Fruit fly (Drosophila melanogaster) whole organism, larva: ENCODE data around the gene CG42671.

Experiments used
- noc ChIP-seq: fragments of 200-800 bp; sonication (Bioruptor generic); optimal IDR thresholded peaks from 3 replicates; lab custom pipeline; 2019; ENCODE audit warnings: missing biosample characterization, mild to moderate bottlenecking, missing genetic modification characterization, moderate library complexity

The CG42671 gene

DNA sequence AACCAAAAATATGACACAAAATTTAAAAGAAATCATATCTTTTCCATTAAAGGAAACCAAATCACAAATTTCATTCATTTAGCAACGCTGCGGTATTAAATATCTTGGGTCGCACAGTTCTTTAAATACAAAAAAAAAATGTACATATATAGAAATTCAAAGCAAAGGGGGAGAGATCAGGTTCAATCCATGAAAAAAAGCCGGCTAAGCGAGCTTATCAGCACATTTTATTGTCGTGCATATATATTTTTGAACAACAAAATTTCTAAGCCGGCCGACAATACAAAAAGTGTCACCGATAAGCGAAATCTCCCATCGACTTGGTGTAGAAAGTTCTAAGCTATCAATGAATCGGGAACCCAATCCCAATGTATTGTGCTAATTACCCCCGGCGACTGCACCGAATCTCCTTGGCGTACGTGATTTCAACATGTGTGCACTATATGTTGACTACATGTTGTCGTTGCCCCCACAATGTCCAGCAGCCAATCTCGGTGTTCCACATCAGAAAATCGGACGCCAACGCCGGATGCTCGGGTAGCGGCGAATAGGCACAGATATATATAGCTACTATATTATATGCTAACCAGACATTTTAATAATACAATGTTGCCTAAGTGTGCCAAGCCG is 10.4 kb upstream of the CG42671 start:
- peak; percentile 24 for TF ChIP-seq noc (tag; lab: Kevin White, UChicago)

DNA sequence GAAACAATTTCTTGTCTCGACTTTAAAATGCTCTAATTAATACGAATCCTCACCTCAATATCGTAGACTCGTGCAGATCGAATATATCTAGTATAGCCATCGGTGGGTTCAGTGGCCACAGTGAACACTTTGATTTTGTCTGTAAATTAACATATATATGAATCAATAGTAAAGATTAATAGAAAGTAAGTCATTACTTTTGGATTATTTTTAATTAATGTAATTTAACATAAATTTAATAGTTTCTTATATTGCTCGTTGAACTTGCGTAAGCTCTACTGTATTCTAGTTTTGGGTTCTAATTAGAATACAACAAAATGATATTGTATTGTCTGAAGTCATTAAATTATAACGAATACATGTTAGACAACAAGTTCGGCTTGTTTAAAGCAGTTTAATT is 9.5 kb upstream of the CG42671 start:
- TF ChIP-seq noc (tag; lab: Kevin White, UChicago) = peak; percentile 58

DNA sequence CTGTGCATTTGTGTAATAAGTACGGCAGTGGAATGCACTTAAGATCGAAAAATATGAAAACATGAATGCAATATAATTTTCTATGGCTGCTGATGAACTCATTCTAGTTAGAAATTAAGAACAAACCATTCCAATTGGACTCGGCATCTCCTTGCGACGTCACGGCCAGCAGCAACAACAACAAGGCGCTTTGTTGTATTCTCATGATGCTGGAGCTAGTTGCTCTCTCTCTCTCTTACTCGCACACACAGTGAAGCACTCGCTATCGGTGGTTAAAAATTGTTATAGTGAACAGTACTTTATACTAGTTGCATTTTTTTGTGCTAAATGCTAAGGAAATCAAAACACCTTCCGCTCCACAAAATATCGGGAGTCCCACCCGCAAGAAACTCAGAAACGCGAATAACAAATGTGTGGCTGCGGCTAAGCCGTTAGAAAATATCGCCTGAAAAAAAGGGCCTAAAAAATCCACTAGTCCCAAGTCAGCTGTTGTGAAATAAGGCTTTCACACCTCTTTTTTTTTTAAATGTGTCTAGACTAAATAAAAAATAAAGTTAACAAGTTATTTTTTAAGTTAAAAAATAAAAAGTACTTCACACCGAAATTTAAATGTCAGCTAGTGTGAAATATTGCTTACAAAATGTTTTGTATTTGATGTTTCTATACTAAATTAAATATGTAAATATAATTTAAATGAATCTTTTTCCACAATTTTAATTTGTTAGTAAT is 8.5 kb upstream of the CG42671 start, which contains the start of gene Plod:
Plod (minus strand) TSS at position 409 of the 729 bp plus-strand sequence.
- peak; percentile 36 for TF ChIP-seq noc (tag; lab: Kevin White, UChicago)

DNA sequence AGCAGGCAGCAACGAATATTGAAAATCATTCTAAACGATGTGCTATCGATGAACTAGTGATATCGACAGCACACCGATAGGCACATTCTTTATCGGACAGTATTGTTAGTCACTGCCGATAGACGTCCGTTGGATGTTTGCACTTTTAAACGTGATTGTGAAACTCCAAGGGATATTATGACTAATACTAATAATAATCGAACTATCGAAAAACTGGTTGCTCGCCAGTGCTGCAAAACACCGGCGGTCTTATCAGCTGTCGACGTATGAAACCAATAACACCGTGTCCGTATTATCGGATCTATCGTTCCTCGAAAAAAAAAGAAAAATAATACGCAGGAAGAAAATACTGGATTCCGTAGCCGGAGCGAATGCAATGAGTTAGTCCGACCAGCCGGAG is 3.8 kb upstream of the CG42671 start, which contains the start of the genes Ube3a and CG7600:
Ube3a (minus strand) TSS at position 67 of the 400 bp plus-strand sequence.
CG7600 (plus strand) TSS at position 270 of the 400 bp plus-strand sequence.
- TF ChIP-seq noc (tag; lab: Kevin White, UChicago) = peak; percentile 53

DNA sequence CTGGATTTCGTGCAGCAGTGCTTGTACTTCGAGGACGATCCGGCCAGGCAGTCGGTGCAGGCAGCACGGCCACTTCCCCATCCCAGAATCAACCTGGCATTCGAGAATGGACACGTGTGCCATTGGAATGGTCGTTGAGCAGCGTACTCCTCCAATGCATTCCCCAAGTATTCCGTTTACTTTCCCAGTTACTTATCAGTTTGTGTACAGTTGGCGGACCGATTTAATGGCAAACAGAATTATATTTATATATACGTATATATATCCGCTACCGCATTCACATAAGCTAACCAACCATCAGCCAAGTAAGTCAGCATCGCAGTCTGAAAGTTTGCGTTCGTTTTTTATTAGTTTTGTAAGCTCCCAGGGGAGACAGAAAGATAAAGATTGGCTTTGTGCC is 662 bp upstream of the CG42671 start:
- no peak for TF ChIP-seq noc (tag; lab: Kevin White, UChicago)

DNA sequence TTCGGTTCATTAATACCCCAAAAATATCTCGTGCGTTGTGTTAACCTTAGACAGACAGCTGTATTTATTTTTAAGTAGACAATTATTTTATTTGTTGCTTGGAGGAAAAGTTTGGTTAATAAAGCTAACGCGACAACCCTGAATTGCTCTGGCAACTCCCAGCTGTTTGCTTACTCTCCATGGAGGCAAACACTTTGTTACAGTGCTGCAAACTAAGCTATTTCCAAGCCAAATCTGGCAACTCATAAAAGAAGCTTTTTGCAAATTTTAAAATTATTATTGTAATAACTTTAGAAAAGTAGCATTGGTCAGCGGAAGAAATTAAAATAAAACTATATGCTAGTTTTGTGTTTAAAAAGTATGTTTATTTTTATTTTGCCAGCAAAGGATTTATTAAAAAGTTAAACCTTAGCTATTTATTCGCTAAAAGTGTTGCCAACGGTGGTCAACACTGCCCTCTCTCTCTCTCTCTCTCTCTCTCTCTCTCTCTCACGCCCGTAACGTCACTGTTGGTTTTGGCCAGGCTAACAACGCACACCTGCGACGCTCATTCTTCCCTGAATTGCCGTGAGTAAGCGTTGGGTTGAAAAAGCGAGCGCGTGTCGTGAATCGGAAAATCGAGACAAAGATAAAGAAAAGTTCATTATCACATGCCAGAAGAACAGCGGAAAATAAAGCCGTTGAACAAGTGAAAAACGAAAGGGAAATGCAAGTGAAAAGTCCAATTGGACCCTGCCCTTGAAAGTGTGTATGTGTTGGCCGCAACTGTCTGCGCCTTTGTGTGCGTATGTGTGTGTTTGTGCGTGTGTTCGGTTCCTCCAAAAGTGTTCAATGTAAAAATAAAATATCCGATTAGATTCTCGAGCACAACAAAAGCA is 1.2 kb downstream of the CG42671 start:
- peak; percentile 81 for TF ChIP-seq noc (tag; lab: Kevin White, UChicago)

DNA sequence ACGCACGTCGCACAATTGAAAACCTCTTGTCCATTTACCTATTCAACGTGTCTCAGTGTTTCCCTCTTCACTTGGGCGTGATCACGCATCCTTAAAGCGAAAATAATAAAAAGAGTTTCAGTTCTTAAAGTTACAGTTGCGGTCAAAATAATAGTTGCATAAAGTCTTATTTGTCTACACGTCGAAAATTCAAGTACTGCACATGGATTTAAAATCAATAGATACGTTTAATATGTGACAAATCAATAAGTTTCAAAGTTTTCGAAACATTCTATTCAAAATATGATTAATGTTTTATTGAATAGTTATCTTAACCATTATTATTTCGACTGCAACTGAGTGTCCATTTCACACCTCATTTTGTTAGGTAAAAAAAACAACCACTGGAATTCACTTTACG is 1.9 kb downstream of the CG42671 start:
- TF ChIP-seq noc (tag; lab: Kevin White, UChicago) = no peak

DNA sequence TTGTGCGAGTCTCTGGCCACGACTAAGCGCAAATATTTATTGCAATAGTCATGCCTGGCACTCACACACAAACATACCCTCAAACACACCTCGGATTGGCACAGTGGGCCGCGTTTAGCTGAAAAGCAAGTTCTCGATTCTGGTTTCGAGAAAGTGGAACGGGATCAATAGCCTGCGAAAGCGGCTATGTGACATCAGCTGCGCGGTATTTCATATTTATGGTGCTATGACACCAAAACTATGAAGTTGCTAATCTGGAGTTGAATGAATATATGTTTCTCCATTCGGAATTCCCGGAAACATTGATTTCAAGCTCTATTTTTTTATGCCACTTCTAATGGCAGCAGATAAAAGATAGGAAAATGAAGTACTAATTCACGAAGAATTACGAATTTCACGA is 3.6 kb downstream of the CG42671 start:
- peak; percentile 7 for TF ChIP-seq noc (tag; lab: Kevin White, UChicago)

DNA sequence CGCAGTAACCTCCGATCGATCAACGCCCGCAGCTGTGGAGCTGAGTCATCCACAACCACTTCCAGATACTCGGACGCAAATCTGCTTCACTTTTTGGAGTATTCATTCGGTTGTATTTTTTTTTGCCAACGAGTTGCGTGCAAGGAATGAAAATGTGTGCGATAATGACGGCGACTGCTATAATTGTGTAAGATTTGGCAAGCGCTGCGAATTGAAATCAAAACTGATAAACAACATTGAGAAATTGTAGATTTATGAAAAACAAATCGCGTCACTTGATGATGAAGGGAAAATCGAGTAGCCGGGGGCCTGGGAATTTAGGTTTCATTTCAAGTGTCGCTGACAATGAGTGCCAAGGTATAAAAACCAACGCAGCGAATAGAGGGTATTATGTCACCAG is 4.6 kb downstream of the CG42671 start:
- TF ChIP-seq noc (tag; lab: Kevin White, UChicago) = peak; percentile 36

DNA sequence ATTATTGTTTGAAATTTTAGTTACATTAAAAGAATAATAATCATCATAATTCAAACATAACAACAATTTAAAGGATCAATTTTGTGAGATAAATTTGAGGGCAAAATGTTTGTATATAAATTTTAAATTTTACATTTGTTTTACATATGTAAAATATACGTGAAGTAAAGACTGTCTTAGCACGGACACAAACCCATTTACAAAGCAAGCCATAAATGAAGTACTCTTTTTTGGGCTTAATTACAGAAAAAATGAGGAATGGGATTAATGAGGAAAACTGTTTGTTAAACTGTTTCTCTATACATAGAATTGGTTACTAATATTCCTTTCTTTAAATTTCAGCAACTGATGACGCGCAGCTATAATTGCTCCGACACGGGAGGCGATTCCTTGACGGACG is 10.3 kb downstream of the CG42671 start:
- no peak for TF ChIP-seq noc (tag; lab: Kevin White, UChicago)

DNA sequence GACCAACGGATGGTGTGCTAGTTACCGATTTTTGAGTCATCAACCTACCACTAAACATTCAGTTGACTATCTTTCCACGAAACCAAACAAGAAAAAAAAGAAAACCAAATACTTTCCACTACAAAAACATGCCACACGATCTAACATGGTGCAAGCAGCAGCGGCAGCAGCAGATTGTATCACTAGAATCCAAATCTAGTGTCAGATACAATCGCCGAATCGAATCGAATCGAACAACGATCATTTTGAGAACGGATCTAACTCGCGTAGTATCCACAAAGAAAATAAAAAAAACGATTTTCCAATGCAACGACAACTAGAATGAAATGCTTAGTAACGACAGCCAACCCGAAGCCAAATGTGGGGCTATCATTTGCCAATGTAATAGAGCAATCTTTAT is 13.4 kb downstream of the CG42671 start:
- TF ChIP-seq noc (tag; lab: Kevin White, UChicago) = no peak

DNA sequence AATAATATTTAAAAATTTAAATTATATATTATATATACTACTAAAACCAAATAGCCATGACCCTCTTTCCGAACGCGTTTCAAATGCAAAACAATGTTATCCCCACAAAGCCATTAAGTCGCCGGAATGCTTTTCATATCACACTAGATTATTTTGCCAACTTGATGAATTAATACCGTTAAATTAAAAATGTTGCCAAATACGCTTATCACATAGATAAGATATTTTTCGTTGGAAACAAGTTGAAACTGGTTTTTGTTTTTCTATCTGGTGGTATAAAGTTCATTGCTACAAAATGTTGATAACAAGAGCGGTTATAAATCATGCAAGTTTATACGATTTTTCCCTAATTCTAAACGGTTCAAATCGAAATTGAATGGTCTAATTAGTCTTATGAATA is 19.2 kb downstream of the CG42671 start:
- TF ChIP-seq noc (tag; lab: Kevin White, UChicago) = peak; percentile 85

DNA sequence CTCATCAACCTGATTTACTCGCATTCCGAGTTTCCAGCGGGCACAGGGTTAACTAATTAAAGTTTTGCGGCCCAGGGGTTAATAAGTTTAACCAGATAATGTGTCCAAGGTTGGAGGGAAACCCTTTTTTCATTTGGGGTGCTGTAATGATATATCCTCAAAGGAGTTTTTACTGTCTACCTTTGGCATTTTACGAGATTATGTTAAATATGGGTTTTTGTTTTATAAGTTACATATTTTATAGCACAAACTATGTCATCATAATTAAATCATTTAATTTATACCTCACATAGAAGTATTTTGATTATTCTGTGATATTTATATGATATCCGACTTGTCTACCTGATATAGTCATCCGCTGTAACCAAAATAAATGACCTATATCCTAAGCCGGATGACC is 21.8 kb downstream of the CG42671 start, which contains the start of gene Ir68a:
Ir68a (minus strand) TSS at position 101 of the 400 bp plus-strand sequence.
- no peak for TF ChIP-seq noc (tag; lab: Kevin White, UChicago)

DNA sequence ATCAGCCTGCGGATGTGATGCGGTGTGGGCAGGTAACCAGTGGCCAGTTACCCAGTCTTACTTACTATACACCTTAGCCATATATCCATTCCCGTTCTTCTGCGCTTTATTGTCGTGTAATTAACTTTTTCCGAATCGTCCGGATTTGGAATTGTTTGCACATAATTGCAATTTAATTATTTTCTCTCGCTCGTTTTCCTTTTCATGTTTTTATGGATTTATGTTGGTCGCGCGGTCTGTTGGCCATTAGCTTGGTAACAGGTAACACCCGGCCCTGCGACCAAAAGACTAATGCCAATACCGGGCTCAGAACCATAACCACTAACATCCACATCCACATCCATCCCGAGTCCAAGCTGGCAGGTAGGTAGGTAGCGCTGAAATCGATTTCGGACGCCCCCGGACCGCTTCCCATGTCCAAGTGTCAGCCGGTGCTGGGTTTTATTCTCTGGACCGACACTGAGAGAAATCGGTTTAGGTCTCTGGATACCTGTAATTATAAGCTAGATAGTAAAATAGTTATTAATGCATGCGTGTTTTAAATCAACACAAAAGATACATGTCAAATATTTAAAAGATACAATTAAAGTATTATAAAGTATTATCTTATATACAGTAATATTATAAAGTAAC is 22.9 kb downstream of the CG42671 start:
- no peak for TF ChIP-seq noc (tag; lab: Kevin White, UChicago)

DNA sequence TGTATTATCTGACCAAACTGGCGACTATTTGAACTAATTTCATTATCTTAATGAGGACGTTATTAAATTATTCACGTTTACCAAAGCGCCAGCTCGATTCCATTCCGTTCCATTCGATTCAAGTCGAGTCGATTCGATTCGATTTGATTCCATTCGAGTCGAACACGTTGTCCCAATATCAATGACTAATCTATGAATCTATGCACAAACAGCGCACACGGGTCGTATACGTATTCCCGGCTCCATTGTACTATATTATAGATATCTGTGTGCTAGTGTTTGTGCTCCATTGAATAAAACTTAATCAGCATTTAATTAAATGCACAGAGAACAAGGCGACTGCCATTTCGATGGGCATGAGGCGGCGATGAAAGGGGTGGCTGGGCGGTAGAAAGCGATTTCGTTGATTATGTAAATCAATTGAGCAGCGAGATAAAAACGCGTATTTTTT is 24.9 kb downstream of the CG42671 start:
- peak; percentile 59 for TF ChIP-seq noc (tag; lab: Kevin White, UChicago)
